Fruit fly (Drosophila melanogaster): ENCODE results near the gene ND-13B.

ND-13B gene

DNA sequence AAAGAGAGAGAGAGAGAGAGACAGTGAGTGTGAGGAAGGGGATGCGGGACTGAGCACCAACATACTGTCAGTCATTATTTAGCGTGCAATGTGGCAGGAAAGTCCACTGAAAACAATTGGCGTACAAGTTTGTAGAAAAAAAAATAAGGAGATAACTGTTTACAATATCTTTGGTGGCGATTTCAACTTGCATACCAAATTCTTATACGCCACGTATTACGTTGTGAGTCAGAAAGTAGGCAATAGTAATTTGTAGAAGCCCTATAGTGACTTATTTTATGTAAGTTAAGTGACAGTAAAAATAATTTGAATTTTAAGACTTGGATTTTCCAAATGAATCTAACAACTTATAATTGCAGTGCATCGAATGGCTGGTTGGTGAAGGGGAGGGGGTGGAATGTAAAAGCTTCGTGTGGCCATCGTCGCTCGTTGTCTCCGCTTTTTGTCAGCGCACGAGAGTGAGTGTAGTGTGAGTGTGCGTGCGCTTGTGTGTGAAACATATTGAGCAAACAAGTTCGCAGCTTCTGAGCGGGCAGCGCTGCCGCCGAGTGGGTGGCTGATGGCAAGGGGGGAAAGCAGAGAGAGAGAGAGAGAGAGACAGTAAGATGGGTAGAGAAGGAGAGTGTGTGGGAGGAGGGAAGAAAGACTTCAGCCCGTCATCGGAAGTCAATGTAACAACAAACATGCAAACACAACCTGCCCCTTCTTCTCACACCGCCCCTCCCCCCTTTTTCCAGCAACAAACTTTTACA, 45.9 kb upstream of the ND-13B start (continued):
- peak; percentile 57 for TF ChIP-seq CrebB (tag; optimal IDR thresholded peaks at IDR 0.05)
- peak; percentile 74 for TF ChIP-seq run (tag; optimal IDR thresholded peaks at IDR 0.05)
- peak; percentile 77 for TF ChIP-seq gsb-n (tag; optimal IDR thresholded peaks at IDR 0.05)
- peak; percentile 95 for TF ChIP-seq CG2120 (GFP tag; optimal IDR thresholded peaks at IDR 0.05)
- TF ChIP-seq Abd-B (GFP tag; optimal IDR thresholded peaks at IDR 0.05): peak; percentile 95
- no peak for TF ChIP-seq stwl (tag; optimal IDR thresholded peaks at IDR 0.05)
- TF ChIP-seq CG15269 (tag; optimal IDR thresholded peaks at IDR 0.05): peak; percentile 91
- peak; percentile 82 for TF ChIP-seq CG6765 (GFP tag; optimal IDR thresholded peaks at IDR 0.05)
- TF ChIP-seq CG17385 (GFP tag; optimal IDR thresholded peaks at IDR 0.05): peak; percentile 85
- no peak for TF ChIP-seq CG42726 (GFP tag; IDR thresholded peaks at IDR 0.05; ENCODE audit: partially characterized antibody)
- peak; percentile 88 for TF ChIP-seq D19B (GFP tag; optimal IDR thresholded peaks at IDR 0.05)
- peak; percentile 67 for TF ChIP-seq grn (GFP tag; optimal IDR thresholded peaks at IDR 0.05)
- peak; percentile 86 for TF ChIP-seq CG1529 (GFP tag; optimal IDR thresholded peaks at IDR 0.05)
- TF ChIP-seq CG8765 (GFP tag; IDR thresholded peaks at IDR 0.05): peak; percentile 55
- TF ChIP-seq CG7928 (GFP tag; optimal IDR thresholded peaks at IDR 0.05): peak; percentile 76
- no peak for TF ChIP-seq CG4360 (GFP tag; IDR thresholded peaks at IDR 0.05)
- TF ChIP-seq phol (tag; optimal IDR thresholded peaks at IDR 0.05): peak; percentile 96
- TF ChIP-seq CG1233 (GFP tag; optimal IDR thresholded peaks at IDR 0.05): peak; percentile 82
- TF ChIP-seq CG9727 (GFP tag; optimal IDR thresholded peaks at IDR 0.05): peak; percentile 95
- peak; percentile 92 for TF ChIP-seq CG16863 (GFP tag; optimal IDR thresholded peaks at IDR 0.05)
- no peak for TF ChIP-seq hbn (GFP tag; IDR thresholded peaks at IDR 0.05; ENCODE audit: partially characterized antibody)
- TF ChIP-seq Trl (optimal IDR thresholded peaks at IDR 0.05): peak; percentile 86 to 89
- peak; percentile 91 for TF ChIP-seq Trl (GFP tag; optimal IDR thresholded peaks at IDR 0.05)
- TF ChIP-seq CG13287 (GFP tag; IDR thresholded peaks at IDR 0.05; ENCODE audit: partially characterized antibody): no peak
- TF ChIP-seq pita (GFP tag; optimal IDR thresholded peaks at IDR 0.05): no peak
- TF ChIP-seq Hr3 (GFP tag; optimal IDR thresholded peaks at IDR 0.05): peak; percentile 93
- TF ChIP-seq CG14710 (tag; optimal IDR thresholded peaks at IDR 0.05): peak; percentile 92
- peak; percentile 95; the same call in 2 of the 3 replicates for TF ChIP-seq tgo (GFP tag; IDR thresholded peaks at IDR 0.05)
- peak; percentile 52 for TF ChIP-seq YL-1 (GFP tag; optimal IDR thresholded peaks at IDR 0.05)
- peak; percentile 86 for TF ChIP-seq seq (GFP tag; IDR thresholded peaks at IDR 0.05)
- peak; percentile 86 for TF ChIP-seq CG8359 (GFP tag; optimal IDR thresholded peaks at IDR 0.05; ENCODE audit: borderline replicate concordance)
- peak; percentile 95 for TF ChIP-seq CG11247 (GFP tag; IDR thresholded peaks at IDR 0.05)
- peak; percentile 80; the same call in 2 of the 3 replicates for TF ChIP-seq ken (GFP tag; IDR thresholded peaks at IDR 0.05)
- TF ChIP-seq bab2 (GFP tag; optimal IDR thresholded peaks at IDR 0.05): peak; percentile 97
- peak; percentile 80 for TF ChIP-seq trh (GFP tag; optimal IDR thresholded peaks at IDR 0.05)
- peak; percentile 90 for TF ChIP-seq Bteb2 (GFP tag; optimal IDR thresholded peaks at IDR 0.05)
- no peak for TF ChIP-seq D (optimal IDR thresholded peaks at IDR 0.05)
- TF ChIP-seq D (GFP tag; optimal IDR thresholded peaks at IDR 0.05): peak; percentile 97
- TF ChIP-seq pnt (GFP tag; optimal IDR thresholded peaks at IDR 0.05): peak; percentile 88
- peak; percentile 96 for TF ChIP-seq fd96Cb (tag; optimal IDR thresholded peaks at IDR 0.05)
- TF ChIP-seq NfI (GFP tag; optimal IDR thresholded peaks at IDR 0.05): peak; percentile 80
- TF ChIP-seq CG10543 (GFP tag; optimal IDR thresholded peaks at IDR 0.05): peak; percentile 93
- peak; percentile 90 for TF ChIP-seq Antp (GFP tag; optimal IDR thresholded peaks at IDR 0.05)
- TF ChIP-seq Bgb (GFP tag; IDR thresholded peaks at IDR 0.05; ENCODE audit: partially characterized antibody): peak; percentile 32; the same call in 1 of the 2 replicates
- TF ChIP-seq pros (GFP tag; optimal IDR thresholded peaks at IDR 0.05): peak; percentile 39
- peak; percentile 94 for TF ChIP-seq sob (GFP tag; IDR thresholded peaks at IDR 0.05)
- TF ChIP-seq CG31388 (GFP tag; optimal IDR thresholded peaks at IDR 0.05): peak; percentile 91
- TF ChIP-seq CG4707 (GFP tag; optimal IDR thresholded peaks at IDR 0.05): peak; percentile 24
- TF ChIP-seq tna (GFP tag; IDR thresholded peaks at IDR 0.05; ENCODE audit: partially characterized antibody): no peak
